Worm (Caenorhabditis elegans) whole organism, early embryonic: ENCODE results near the gene Y51H4A.24.

ENCODE experiments used
- B0310.2 ChIP-seq: sonication (generic microtip); optimal IDR thresholded peaks from 2 replicates; lab custom pipeline; 2016; ENCODE audit warnings: mild to moderate bottlenecking, missing genetic modification characterization, missing compliant biosample characterization
- aly-1 ChIP-seq: sonication (generic microtip); optimal IDR thresholded peaks from 2 replicates; lab custom pipeline; 2016; ENCODE audit warnings: missing genetic modification characterization, missing compliant biosample characterization
- ama-1 ChIP-seq: fragments of 150-350 bp; optimal IDR thresholded peaks from 2 replicates; lab custom pipeline; 2014
- ceh-13 ChIP-seq: fragments of 200-800 bp; sonication (Bioruptor generic); optimal IDR thresholded peaks from 2 replicates; lab custom pipeline; 2018; ENCODE audit warnings: mild to moderate bottlenecking, missing genetic modification characterization, missing compliant biosample characterization
- ceh-36 ChIP-seq: sonication (generic microtip); optimal IDR thresholded peaks from 2 replicates; lab custom pipeline; 2016; ENCODE audit warnings: missing genetic modification characterization, inconsistent platforms, missing compliant biosample characterization
- hmg-4 ChIP-seq: fragments of 200-800 bp; sonication (Bioruptor generic); optimal IDR thresholded peaks from 2 replicates; lab custom pipeline; 2018; ENCODE audit warnings: mild to moderate bottlenecking, missing genetic modification characterization, missing compliant biosample characterization
- hnd-1 ChIP-seq: sonication (generic microtip); optimal IDR thresholded peaks from 2 replicates; lab custom pipeline; 2016; ENCODE audit warnings: missing genetic modification characterization, missing compliant biosample characterization
- pes-1 ChIP-seq: fragments of 200-800 bp; sonication (Bioruptor generic); IDR thresholded peaks from 2 replicates; pipeline ENCODE4 v1.3.6; 2022; ENCODE audit warnings: missing genetic modification reagents, missing genetic modification characterization, missing compliant biosample characterization
- tra-4 ChIP-seq: sonication (generic microtip); optimal IDR thresholded peaks from 2 replicates; lab custom pipeline; 2017; ENCODE audit warnings: missing genetic modification characterization, missing compliant biosample characterization

- no peak for TF ChIP-seq hmg-4 (GFP tag; lab: Kevin White, UChicago)
- no peak for TF ChIP-seq B0310.2 (tag; lab: Kevin White, UChicago)
- no peak for TF ChIP-seq tra-4 (tag; lab: Kevin White, UChicago)
- no peak for TF ChIP-seq ama-1
- TF ChIP-seq aly-1 = no peak
- TF ChIP-seq ceh-36 (tag; lab: Kevin White, UChicago) = no peak
- no peak for TF ChIP-seq pes-1 (GFP tag; lab: Robert Waterston, UW)
- no peak for TF ChIP-seq hnd-1
- no peak for TF ChIP-seq ceh-13 (GFP tag; lab: Kevin White, UChicago)
Measured at ce11 chrIV:16778644-16779043, 38.0 kb upstream of the Y51H4A.24 start.
